Fruit fly (Drosophila melanogaster): ENCODE measurements around the gene CG4911.

dm6 chr3L:9051830-9052259 lies 20.7 kb downstream of the CG4911 start:
- TF ChIP-seq CG12768 (GFP tag; optimal IDR thresholded peaks at IDR 0.05) (no peak), CG5204 (GFP tag; optimal IDR thresholded peaks at IDR 0.05) (no peak), tj (GFP tag; optimal IDR thresholded peaks at IDR 0.05) (no peak), Hr96 (GFP tag; optimal IDR thresholded peaks at IDR 0.05) (no peak), kay (GFP tag; ENCODE audit: borderline replicate concordance) (no peak), Crg-1 (GFP tag; optimal IDR thresholded peaks at IDR 0.05) (no peak), CG7045 (GFP tag; optimal IDR thresholded peaks at IDR 0.05) (no peak), pad (GFP tag; optimal IDR thresholded peaks at IDR 0.05) (no peak), cnc (optimal IDR thresholded peaks at IDR 0.05) (no peak), toe (GFP tag; optimal IDR thresholded peaks at IDR 0.05) (no peak)
